Worm (Caenorhabditis elegans): Measurements from ENCODE around the gene irld-64.
A peak's percentile ranks its signal among the peaks of the same experiment; 100 is the strongest.

The irld-64 gene

ce11 chrII:2885518-2886449, 44.6 kb downstream of the irld-64 start:
- TF ChIP-seq die-1 (tag; optimal IDR thresholded peaks at IDR 0.05) (no peak), Y67H2A.10 (GFP tag; conservative IDR thresholded peaks at IDR 0.05) (no peak), F55B11.4 (tag; optimal IDR thresholded peaks at IDR 0.05; ENCODE audit: borderline replicate concordance, insufficient read depth) (no peak), F37B4.10 (GFP tag; IDR thresholded peaks at IDR 0.05) (no peak), Y95B8A.8 (GFP tag; IDR thresholded peaks at IDR 0.05) (no peak), nfya-2 (GFP tag; IDR thresholded peaks at IDR 0.05) (no peak), madf-3 (GFP tag; IDR thresholded peaks at IDR 0.05) (no peak), nhr-80 (tag; optimal IDR thresholded peaks at IDR 0.05) (no peak), dpl-1 (GFP tag; optimal IDR thresholded peaks at IDR 0.05) (no peak), akir-1 (GFP tag; optimal IDR thresholded peaks at IDR 0.05) (no peak), Y79H2A.3 (GFP tag; conservative IDR thresholded peaks at IDR 0.05) (no peak), ceh-27 (GFP tag; optimal IDR thresholded peaks at IDR 0.05) (no peak), mes-4 (tag; optimal IDR thresholded peaks at IDR 0.05) (no peak), pha-4 (tag; optimal IDR thresholded peaks at IDR 0.05) (no peak), F52B5.7 (tag; optimal IDR thresholded peaks at IDR 0.05) (no peak), K11D2.4 (GFP tag; IDR thresholded peaks at IDR 0.05) (no peak), somi-1 (GFP tag; optimal IDR thresholded peaks at IDR 0.05) (no peak)

ce11 chrII:2884810-2885209, 45.6 kb downstream of the irld-64 start, which contains the start of gene pigw-1:
Gene pigw-1, minus strand, starts transcription at chrII:2884910.
- TF ChIP-seq attf-5 (GFP tag; optimal IDR thresholded peaks at IDR 0.05) (no peak), Y56A3A.18 (GFP tag; IDR thresholded peaks at IDR 0.05) (no peak), unc-62 (GFP tag; optimal IDR thresholded peaks at IDR 0.05) (no peak), madf-6 (GFP tag; IDR thresholded peaks at IDR 0.05) (no peak), hlh-26 (GFP tag; conservative IDR thresholded peaks at IDR 0.05) (no peak), repo-1 (tag; optimal IDR thresholded peaks at IDR 0.05) (no peak), ztf-3 (GFP tag; optimal IDR thresholded peaks at IDR 0.05) (no peak), chd-7 (tag; optimal IDR thresholded peaks at IDR 0.05) (no peak), dox-1 (GFP tag; IDR thresholded peaks at IDR 0.05) (no peak), dpl-1 (GFP tag; optimal IDR thresholded peaks at IDR 0.05) (no peak), bed-1 (GFP tag; IDR thresholded peaks at IDR 0.05) (no peak)

- TF ChIP-seq ztf-26 (tag; optimal IDR thresholded peaks at IDR 0.05) (no peak), let-526 (GFP tag; IDR thresholded peaks at IDR 0.05) (no peak), hmg-20 (GFP tag; IDR thresholded peaks at IDR 0.05) (0 out of 2 replicates have a peak, but pooled peaks have one; percentile 23), F55B11.4 (tag; optimal IDR thresholded peaks at IDR 0.05; ENCODE audit: borderline replicate concordance, insufficient read depth) (no peak), nhr-80 (tag; optimal IDR thresholded peaks at IDR 0.05) (no peak), egrh-3 (GFP tag; IDR thresholded peaks at IDR 0.05) (peak; percentile 19), aptf-3 (GFP tag; IDR thresholded peaks at IDR 0.05) (no peak), Y56A3A.18 (GFP tag; IDR thresholded peaks at IDR 0.05) (no peak), F57C9.4 (tag; optimal IDR thresholded peaks at IDR 0.05) (no peak), xnd-1 (tag; optimal IDR thresholded peaks at IDR 0.05) (no peak), him-1 (tag; optimal IDR thresholded peaks at IDR 0.05) (no peak), unc-62 (GFP tag; optimal IDR thresholded peaks at IDR 0.05) (no peak), snpc-4 (GFP tag; optimal IDR thresholded peaks at IDR 0.05) (no peak), snpc-4 (tag; optimal IDR thresholded peaks at IDR 0.05) (no peak), lin-35 (GFP tag; optimal IDR thresholded peaks at IDR 0.05) (no peak), ceh-58 (GFP tag; IDR thresholded peaks at IDR 0.05) (no peak), lsy-27 (tag; optimal IDR thresholded peaks at IDR 0.05; ENCODE audit: borderline replicate concordance, insufficient read depth) (no peak), mxl-1 (tag; optimal IDR thresholded peaks at IDR 0.05) (no peak), hmg-1.2 (GFP tag; IDR thresholded peaks at IDR 0.05) (peak; percentile 81), let-607 (tag; optimal IDR thresholded peaks at IDR 0.05) (no peak), hsf-1 (GFP tag; IDR thresholded peaks at IDR 0.05) (no peak), attf-5 (GFP tag; optimal IDR thresholded peaks at IDR 0.05) (no peak), ceh-40 (GFP tag; IDR thresholded peaks at IDR 0.05) (no peak)
Observed at ce11 chrII:2881088-2881487, 49.3 kb downstream of the irld-64 start.
